Fruit fly (Drosophila melanogaster): ENCODE measurements around the gene CG11349.

DNA sequence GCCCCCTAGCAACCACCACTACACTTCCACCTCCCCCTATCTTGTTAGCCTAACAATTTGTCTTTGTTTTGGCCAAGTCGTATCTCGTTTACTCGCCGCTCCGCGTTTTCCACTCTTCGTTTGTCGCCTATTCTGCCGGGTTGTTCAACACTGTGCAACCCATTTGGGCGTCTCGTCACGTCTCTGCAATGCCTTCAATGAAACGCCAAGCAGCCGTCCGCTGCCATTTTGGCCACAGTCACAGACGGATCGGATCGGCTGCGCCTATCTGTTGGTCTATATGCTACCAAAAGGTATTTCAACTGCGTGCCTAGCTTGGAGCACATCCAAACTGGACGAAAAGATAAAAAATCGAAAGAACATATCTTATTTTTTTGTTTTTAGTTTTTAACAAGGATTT lies 43.5 kb downstream of the CG11349 start:
- TF ChIP-seq Crg-1 (GFP tag; optimal IDR thresholded peaks at IDR 0.05): no peak
- TF ChIP-seq CG11617 (GFP tag; optimal IDR thresholded peaks at IDR 0.05): no peak
- no peak for TF ChIP-seq CG7101 (tag; optimal IDR thresholded peaks at IDR 0.05)
- TF ChIP-seq cnc (optimal IDR thresholded peaks at IDR 0.05): no peak
- TF ChIP-seq CG1620 (GFP tag; optimal IDR thresholded peaks at IDR 0.05): no peak
